Fruit fly (Drosophila melanogaster): Measurements from ENCODE around the gene Appl.

- no peak for TF ChIP-seq CTCF (optimal IDR thresholded peaks at IDR 0.05)
- TF ChIP-seq CG8478 (optimal IDR thresholded peaks at IDR 0.05), result no peak
Measured at dm6 chrX:542069-542468, 11.8 kb downstream of the Appl start.
